Fruit fly (Drosophila melanogaster) S2 (cell line): ENCODE results near the gene Ptp10D.

Experiments used
- CG8478 ChIP-seq: fragments of >200 bp; optimal IDR thresholded peaks from 2 replicates; lab custom pipeline; 2018
- CTCF ChIP-seq, 2 experiments: fragments of >200 bp; optimal IDR thresholded peaks; 2 replicates each; lab custom pipeline; 2018

The Ptp10D gene

DNA sequence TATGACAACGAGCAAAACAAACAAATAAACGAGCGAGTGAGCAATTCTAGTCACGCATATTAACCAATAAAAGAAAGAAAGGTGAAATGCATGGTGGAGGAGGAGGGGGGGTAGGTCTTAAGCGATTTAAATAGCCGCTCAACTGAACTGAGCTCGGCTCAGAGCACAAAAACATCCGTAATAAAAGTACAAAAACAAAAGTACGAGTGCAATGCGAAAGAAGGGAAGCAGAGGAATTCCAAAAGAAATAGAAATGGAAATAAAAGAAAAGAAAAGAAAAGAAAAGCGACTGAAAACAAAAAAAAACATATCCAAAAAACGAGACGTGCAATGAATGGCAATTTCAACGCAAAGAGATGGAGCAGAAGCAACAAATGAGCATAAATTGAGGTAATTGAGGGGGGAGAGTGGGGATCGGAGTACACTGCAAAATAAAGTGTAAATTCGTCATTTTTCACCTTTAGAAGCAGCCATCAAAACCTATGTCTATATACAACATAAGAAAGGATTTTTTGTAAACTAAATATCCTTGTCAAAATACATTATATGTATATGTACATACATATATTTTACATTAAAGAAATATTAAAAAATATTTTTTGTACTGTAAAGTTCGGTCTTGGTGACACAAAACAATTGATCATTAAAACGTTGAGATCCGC, 36.5 kb downstream of the Ptp10D start:
- no peak for TF ChIP-seq CG8478 (lab: Kevin White, UChicago)

DNA sequence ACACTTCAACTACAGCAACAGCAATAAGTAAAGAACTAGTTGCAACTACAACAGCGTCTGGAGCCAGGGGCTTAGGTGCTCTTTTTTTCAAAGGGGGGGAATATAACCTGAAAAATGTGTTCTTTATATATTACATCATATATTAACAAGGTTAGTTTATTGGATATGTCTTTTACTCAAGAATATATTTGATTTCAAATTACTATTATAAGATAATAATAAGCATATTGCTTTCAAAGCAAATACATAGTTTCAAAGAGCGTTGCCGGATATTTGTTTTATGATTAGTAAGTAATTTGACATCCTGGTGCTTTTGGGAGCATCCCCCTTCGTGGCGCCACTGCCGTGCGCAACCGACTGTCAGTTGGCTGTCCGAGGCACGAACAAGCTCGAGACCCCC, 37.3 kb downstream of the Ptp10D start:
- no peak for TF ChIP-seq CG8478 (lab: Kevin White, UChicago)

DNA sequence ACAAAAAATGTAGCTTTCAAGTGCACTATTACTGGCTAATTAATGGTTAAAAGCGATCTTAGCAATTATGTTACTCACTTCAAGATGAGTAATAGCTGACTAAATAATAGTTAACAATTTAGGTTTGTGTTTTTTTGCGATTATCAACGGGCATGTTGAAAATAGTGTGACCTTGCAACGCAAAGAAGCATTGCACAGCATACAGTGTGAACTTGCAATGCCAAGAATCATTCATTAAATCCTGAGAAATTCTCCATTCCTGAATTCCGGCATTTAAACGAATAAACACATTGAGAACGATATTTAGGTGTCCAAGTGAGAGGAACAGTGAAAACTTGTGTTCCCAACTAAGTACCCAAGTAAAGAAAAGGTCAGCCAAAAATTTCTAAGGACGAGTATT, 37.8 kb downstream of the Ptp10D start:
- no peak for TF ChIP-seq CTCF (optimal IDR thresholded peaks at IDR 0.05; lab: Kevin White, UChicago)
- TF ChIP-seq CG8478 (lab: Kevin White, UChicago) = no peak

DNA sequence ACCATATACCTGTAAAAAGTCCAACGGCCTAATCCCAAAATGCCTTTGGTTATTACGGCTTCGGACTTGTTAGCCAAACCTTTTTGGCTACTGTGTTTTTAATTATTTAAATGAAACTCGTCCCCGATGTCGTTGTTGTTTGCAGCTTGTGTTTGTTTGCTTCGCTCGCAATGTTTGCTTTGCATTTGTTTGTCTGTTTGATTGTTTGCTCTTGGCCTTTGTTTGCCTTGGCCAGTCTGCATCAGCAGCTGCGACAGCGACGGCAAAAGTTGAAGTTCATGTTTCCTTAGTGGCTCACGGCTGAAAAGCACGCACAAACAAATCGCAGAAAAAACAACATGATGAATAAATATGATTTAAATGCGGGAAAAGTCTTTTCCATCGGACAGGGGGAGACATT, 38.7 kb downstream of the Ptp10D start:
- TF ChIP-seq CG8478 (lab: Kevin White, UChicago) = no peak
- no peak for TF ChIP-seq CTCF (optimal IDR thresholded peaks at IDR 0.05; lab: Kevin White, UChicago)

DNA sequence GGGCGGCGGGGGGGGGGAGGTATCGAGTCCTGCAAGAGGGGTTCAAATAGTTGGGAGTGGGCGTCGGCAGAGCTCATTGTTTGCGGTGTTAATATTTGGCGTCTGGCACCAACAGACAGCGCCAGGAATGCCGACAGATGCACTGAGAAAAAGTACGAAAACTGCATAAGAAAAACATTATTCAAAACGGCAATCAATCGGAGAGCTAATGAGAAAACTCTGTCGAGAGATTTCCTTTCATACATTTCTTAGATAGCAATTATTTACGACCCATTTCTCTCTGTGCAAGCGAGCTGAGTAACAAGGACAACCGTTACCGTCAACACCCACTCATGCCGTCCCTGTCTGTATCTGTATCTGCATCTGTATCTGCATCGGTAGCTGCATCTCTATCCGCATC, 42.2 kb downstream of the Ptp10D start:
- TF ChIP-seq CTCF (optimal IDR thresholded peaks at IDR 0.05; lab: Kevin White, UChicago) = no peak
- TF ChIP-seq CG8478 (lab: Kevin White, UChicago) = no peak

DNA sequence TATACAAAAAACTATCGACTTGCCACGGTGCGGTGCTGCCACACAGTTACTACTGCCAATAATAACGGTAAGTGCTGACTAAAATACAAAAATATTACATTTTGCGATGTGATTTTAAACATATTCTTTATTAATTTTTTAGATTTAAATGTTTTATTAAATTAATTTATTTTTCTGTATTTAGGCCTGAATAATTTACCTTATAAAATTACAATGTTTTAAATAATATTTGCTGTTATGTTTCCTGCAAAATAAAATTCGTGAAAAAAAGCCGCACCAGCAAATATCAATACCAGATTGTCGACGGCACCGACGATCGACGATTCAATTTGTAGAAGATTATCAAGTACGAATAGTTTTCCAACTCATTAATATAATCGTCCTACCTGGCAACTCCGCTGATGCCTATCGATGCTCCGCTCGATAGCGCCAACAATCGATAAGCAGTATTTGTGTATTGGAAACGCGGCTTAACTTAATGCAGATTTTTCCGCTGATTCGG, 56.8 kb downstream of the Ptp10D start, which contains the start of the genes Vlet and bif:
Vlet (minus strand) TSS at position 51 of the 502 bp plus-strand sequence.
bif (plus strand) TSS at position 432 of the 502 bp plus-strand sequence.
- TF ChIP-seq CTCF (optimal IDR thresholded peaks at IDR 0.05; lab: Kevin White, UChicago) (peak in 1 of 2 experiments; percentile 9), CG8478 (lab: Kevin White, UChicago) (no peak)

DNA sequence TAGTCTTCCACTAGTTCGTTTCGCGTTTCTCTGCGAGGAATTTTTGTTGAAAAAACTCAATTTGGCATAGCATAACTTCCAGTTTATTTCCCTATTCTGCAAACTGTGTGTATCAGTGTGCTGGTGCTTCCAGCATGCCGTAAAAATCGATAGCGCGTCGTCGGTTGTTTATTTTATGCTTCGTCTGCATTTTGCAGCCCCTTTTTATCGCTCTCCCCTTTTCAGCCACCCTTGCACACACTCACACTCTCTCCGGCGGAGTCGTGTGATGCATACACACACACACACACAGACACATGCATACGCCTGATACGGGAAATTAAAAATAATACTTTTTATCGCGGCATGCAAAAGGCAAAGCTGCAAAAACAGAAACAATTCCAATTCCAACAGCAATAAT, 57.6 kb downstream of the Ptp10D start:
- TF ChIP-seq CG8478 (lab: Kevin White, UChicago) (no peak), CTCF (optimal IDR thresholded peaks at IDR 0.05; lab: Kevin White, UChicago) (no peak)

DNA sequence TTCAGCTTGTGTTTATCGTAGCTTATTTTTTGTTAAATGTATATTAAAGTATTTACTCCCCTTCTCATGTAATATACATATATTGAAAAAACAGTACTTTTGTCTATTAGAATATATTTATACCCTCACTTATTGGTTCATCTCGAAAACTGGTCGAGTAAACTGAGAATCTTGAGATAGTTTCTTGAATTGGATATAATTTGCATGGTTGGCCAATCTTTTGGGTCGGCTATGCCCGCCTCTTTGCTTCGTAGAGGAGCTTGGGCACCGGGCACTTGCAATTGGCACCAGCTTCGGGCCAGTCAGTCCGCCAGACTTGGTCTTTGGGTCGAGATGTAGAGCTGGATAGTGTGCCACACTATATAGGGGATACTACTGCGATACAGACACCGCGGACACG, 58.6 kb downstream of the Ptp10D start:
- no peak for TF ChIP-seq CG8478 (lab: Kevin White, UChicago)
- TF ChIP-seq CTCF (optimal IDR thresholded peaks at IDR 0.05; lab: Kevin White, UChicago) = no peak

DNA sequence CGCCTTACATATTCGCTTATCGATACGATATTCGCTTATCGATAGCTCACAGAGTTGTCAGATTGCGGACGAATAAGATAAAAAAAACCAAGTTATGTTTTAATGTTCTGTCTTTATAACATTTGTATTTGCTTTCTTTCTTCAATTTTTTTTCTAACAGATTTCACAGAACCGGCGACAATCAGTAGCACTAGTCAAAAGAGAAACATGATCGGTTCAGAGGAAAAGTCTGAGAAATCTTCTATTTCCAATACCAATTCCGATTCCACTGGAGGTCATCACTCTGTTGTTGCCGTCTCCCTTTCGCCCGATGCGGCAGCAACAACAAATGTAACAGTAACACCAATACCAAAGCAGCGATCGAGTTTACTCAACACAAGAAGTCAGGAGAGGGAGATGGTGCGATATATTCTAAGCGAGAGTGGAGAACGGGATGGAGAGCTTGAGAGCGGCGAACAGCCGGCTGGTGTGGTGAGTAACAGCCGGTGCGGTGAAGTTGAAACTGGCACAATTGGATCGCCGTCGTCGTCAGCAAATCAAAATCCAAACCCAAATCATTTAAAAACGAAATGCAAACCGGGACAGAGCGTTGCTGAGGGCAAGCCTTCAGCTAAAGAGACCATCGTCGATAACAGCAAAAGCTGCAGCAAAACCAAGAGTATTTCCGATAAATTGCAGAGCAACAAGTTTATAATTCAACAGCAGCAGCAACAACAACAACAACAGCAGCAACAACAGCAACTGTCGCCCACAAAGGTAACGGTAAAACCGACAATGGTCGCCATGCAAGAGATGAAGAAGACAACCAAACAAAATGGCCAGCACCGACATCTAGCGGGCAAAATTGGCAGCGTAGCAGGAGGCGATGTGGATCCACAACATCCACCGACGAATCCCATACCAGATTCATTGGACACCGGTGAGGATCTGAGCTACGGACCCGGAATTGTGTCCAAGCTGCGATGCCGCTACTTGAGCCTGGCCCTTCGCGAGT, 60.0 kb downstream of the Ptp10D start:
- TF ChIP-seq CTCF (optimal IDR thresholded peaks at IDR 0.05; lab: Kevin White, UChicago) (peak; percentile 76 to 83), CG8478 (lab: Kevin White, UChicago) (no peak)

DNA sequence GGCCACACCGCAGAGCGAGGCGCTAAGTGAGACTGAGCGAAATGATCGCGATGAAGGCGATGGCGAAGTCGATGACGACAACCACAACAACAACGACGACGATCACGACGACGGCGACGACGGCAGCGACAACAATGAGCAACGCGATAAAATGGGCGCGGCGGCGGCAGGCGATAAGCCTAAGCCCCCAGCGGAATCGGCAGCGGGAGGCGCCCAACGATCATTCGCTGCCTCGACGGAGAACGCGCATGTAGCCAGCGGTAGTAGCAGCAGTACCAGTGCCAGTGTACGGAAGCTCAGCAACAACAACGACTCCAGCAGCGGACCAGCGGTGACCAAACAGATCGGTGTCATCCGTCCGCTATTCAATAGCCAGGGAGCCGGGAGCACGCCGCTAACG, 61.7 kb downstream of the Ptp10D start:
- no peak for TF ChIP-seq CG8478 (lab: Kevin White, UChicago)
- no peak for TF ChIP-seq CTCF (optimal IDR thresholded peaks at IDR 0.05; lab: Kevin White, UChicago)

DNA sequence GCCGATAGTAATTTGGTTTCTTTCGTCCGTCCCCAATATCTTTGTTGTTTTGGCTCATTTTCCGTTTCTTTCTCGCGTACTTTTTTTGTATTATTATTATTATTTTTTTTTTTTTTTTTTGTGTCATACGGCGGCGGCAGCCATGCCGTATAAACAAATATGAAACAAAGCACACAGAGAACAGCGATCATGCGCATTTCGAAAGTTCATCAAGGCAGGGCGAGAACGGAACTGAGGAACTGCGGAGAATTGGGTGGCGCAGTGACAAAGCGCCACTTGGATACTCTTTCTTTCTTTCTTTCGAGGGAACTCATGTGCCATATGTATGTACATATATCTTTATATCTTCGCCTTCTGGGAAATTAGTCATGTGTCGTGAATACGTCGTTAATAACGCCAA, 62.6 kb downstream of the Ptp10D start:
- TF ChIP-seq CG8478 (lab: Kevin White, UChicago) (no peak), CTCF (optimal IDR thresholded peaks at IDR 0.05; lab: Kevin White, UChicago) (no peak)

DNA sequence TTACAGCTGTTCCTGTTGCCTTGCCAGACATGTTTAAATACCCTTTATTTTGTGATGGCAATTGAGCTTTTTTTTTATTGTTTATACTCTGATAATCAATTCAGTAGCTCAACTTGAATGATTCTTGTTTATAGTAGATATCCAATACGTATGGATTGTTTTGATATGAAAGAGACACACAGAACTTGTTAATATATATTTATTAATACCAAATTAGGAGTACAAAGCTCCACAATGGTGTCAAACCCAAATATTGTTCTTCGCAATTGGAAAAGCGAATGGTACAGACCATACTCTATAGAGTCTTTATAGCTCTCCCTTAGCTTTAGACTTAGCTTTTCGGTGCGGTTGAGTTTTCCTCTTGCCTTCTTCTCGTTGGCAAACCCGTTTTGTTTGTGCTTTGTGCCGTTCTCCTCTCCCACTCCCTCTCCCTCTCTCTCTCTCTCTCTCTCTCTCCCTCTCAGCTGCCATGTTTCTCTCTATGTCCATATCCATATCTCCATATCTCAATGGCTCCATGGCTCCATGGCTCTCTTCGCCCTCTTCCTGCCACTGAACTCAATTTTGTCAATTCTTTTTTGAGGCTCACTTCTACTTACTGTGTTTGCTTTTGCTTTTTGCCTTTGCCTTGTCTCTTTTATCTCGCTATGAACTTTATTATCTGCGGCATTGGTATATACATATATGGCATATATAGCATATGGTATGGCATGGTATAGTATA, 64.3 kb downstream of the Ptp10D start:
- no peak for TF ChIP-seq CG8478 (lab: Kevin White, UChicago)
- no peak for TF ChIP-seq CTCF (optimal IDR thresholded peaks at IDR 0.05; lab: Kevin White, UChicago)

DNA sequence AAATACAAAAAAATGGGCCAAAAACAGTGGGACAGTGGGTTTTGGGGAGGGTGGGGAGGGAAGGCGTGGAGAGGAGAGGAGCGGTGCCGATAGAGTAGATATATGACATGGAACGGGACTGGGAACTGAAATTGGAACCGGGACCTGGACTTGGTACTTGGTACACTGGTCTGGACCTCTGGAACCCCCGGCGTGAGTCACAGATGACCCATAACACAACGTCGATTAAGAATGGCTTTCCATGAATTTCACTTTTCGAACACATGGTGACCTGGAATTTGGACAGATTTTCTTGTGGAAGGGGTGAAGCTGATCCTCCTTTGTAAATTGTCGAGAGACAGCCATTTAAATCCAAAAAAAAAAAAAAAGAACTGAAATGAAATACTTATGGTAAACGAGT, 64.9 kb downstream of the Ptp10D start:
- no peak for TF ChIP-seq CTCF (optimal IDR thresholded peaks at IDR 0.05; lab: Kevin White, UChicago)

DNA sequence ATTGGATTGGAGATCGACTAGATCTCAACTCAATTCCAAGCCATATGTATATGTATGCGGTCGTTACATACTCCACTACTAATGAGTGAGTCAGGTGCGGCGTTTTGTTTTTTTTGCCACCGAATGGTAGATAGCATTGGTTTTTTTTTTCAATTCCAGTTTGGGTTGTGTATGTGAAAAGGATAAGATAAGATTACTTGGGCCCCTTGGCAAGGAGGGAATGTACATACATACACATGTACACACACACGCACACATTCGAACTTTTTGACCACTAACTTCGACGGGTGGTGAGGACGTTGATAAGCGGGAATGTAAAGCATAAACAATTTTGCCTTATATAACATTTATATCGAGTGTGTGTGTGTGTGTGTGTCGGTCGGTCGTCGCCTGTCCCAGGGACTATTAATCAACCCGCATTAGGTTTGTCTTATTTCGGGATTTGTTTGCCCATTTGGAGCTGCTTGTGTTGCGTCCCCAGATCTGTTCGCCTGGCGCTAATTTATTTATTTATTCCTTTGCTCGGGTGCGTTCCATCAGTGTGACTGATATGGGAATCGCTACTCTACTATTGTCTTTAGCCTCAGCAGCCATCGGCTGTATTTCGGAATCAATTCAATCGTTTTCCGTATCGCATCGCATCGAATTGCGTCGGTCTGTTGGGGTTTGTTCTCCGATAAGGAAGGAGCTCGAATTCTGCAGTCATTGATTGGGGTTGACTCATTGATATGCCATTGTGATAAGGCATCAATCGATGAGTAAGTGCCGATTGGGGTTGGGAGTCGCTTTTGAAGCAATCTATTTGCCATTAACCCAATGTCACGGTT, 66.1 kb downstream of the Ptp10D start:
- TF ChIP-seq CG8478 (lab: Kevin White, UChicago) = no peak
- no peak for TF ChIP-seq CTCF (optimal IDR thresholded peaks at IDR 0.05; lab: Kevin White, UChicago)
